Worm (Caenorhabditis elegans): ENCODE measurements around the gene sra-36.

DNA sequence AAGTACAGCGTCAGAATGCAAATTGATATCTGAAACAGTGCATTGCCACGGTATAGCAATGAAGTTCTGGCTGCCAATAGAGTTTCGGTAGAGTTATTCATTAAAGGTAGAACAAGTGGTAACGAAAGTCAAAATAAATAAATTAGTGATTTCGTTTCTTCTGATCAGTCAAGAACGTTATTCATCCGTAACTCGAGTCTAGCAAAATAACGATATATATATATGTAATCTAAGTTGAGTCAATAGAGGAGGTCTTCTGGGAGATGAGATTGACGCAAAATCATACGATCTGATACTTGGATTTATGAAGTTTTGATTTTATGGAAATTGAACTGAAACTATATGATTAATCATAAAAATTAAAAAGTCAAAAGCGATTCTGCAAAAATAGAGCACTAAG, 12.7 kb downstream of the sra-36 start, which contains the start of gene sra-35:
- TF ChIP-seq F10B5.3 (tag; optimal IDR thresholded peaks at IDR 0.05) (no peak), daf-16 (GFP tag; optimal IDR thresholded peaks at IDR 0.05) (no peak), daf-16 (tag; optimal IDR thresholded peaks at IDR 0.05) (no peak), hmg-1.1 (GFP tag; IDR thresholded peaks at IDR 0.05) (no peak), daf-8 (GFP tag; IDR thresholded peaks at IDR 0.05) (no peak), ztf-11 (tag; optimal IDR thresholded peaks at IDR 0.05) (no peak), pqm-1 (tag; optimal IDR thresholded peaks at IDR 0.05) (no peak), madf-9 (GFP tag; conservative IDR thresholded peaks at IDR 0.05) (no peak), ceh-28 (tag; optimal IDR thresholded peaks at IDR 0.05) (no peak), set-16 (GFP tag; IDR thresholded peaks at IDR 0.05) (no peak), spr-3 (GFP tag; optimal IDR thresholded peaks at IDR 0.05) (no peak)

Data from whole organism, L4 larva.